Worm (Caenorhabditis elegans): ENCODE results near the gene moma-1.

ce11 chrIII:825256-825655 is 26.9 kb downstream of the moma-1 start:
- TF ChIP-seq tbx-2 (tag; optimal IDR thresholded peaks at IDR 0.05), result no peak
- no peak for TF ChIP-seq zag-1 (tag; optimal IDR thresholded peaks at IDR 0.05)
- no peak for TF ChIP-seq nhr-77 (tag; optimal IDR thresholded peaks at IDR 0.05)
- TF ChIP-seq snpc-4 (tag; optimal IDR thresholded peaks at IDR 0.05), result no peak
- TF ChIP-seq sea-2 (GFP tag; optimal IDR thresholded peaks at IDR 0.05), result no peak

Measured in whole organism, L3 larva.